Fruit fly (Drosophila melanogaster): Measurements from ENCODE around the gene CG42367.

CG42367 gene

dm6 chr2L:9938631-9939256 lies 8.4 kb downstream of the CG42367 start, which contains the start of the genes Datp and CG4619 (continued):
- TF ChIP-seq CG6254 (GFP tag; optimal IDR thresholded peaks at IDR 0.05) (no peak), CG9932 (GFP tag; IDR thresholded peaks at IDR 0.05) (peak; percentile 85), zen2 (GFP tag; IDR thresholded peaks at IDR 0.05; ENCODE audit: partially characterized antibody) (no peak), CG7372 (GFP tag; IDR thresholded peaks at IDR 0.05) (no peak), HmgZ (tag; optimal IDR thresholded peaks at IDR 0.05) (peak; percentile 87), abd-A (tag; optimal IDR thresholded peaks at IDR 0.05) (no peak), fd3F (GFP tag; optimal IDR thresholded peaks at IDR 0.05) (no peak), D19B (GFP tag; optimal IDR thresholded peaks at IDR 0.05) (no peak), Sry-β (GFP tag; optimal IDR thresholded peaks at IDR 0.05) (peak; percentile 93), Spps (tag; optimal IDR thresholded peaks at IDR 0.05) (no peak), onecut (GFP tag; IDR thresholded peaks at IDR 0.05) (no peak), tio (GFP tag; optimal IDR thresholded peaks at IDR 0.05) (no peak), CoRest (tag; optimal IDR thresholded peaks at IDR 0.05) (peak; percentile 23), CG11723 (GFP tag; optimal IDR thresholded peaks at IDR 0.05) (no peak), wor (GFP tag; IDR thresholded peaks at IDR 0.05) (no peak), CG10274 (GFP tag; optimal IDR thresholded peaks at IDR 0.05) (no peak), Jarid2 (GFP tag; optimal IDR thresholded peaks at IDR 0.05) (peak; percentile 6), Hr39 (optimal IDR thresholded peaks at IDR 0.05) (no peak), Eip74EF (GFP tag; optimal IDR thresholded peaks at IDR 0.05) (no peak), Dll (GFP tag; IDR thresholded peaks at IDR 0.05; ENCODE audit: partially characterized antibody) (no peak), ab (GFP tag; optimal IDR thresholded peaks at IDR 0.05) (no peak), so (GFP tag; IDR thresholded peaks at IDR 0.05) (no peak; the same call in 2 of the 3 replicates), CG16863 (GFP tag; optimal IDR thresholded peaks at IDR 0.05) (no peak), slou (GFP tag; optimal IDR thresholded peaks at IDR 0.05) (no peak), ken (GFP tag; IDR thresholded peaks at IDR 0.05) (peak; percentile 53; the same call in 2 of the 3 replicates), chif (GFP tag; optimal IDR thresholded peaks at IDR 0.05) (peak in 1 of 2 experiments; percentile 16), sr (GFP tag; IDR thresholded peaks at IDR 0.05) (no peak), Poxn (GFP tag; IDR thresholded peaks at IDR 0.05) (no peak), sd (tag; optimal IDR thresholded peaks at IDR 0.05) (no peak), CG6175 (GFP tag; IDR thresholded peaks at IDR 0.05) (no peak), danr (GFP tag; IDR thresholded peaks at IDR 0.05) (no peak), fd64A (GFP tag; optimal IDR thresholded peaks at IDR 0.05) (no peak), Fer3 (tag; optimal IDR thresholded peaks at IDR 0.05) (no peak), Ada2b (GFP tag; IDR thresholded peaks at IDR 0.05) (no peak; the same call in 1 of the 2 replicates), CG14050 (GFP tag; IDR thresholded peaks at IDR 0.05) (no peak; the same call in 2 of the 3 replicates), CG5953 (GFP tag; IDR thresholded peaks at IDR 0.05) (no peak), CG7556 (GFP tag; optimal IDR thresholded peaks at IDR 0.05) (no peak), CG6813 (GFP tag; optimal IDR thresholded peaks at IDR 0.05) (peak; percentile 16), CG34422 (GFP tag; IDR thresholded peaks at IDR 0.05) (peak; percentile 85; the same call in 2 of the 3 replicates), Taf1 (GFP tag; IDR thresholded peaks at IDR 0.05) (peak; percentile 33; the same call in 1 of the 2 replicates), stc (GFP tag; IDR thresholded peaks at IDR 0.05) (no peak), croc (GFP tag; conservative IDR thresholded peaks at IDR 0.05) (peak; percentile 24; the same call in 1 of the 3 replicates), org-1 (GFP tag; optimal IDR thresholded peaks at IDR 0.05) (no peak), peb (GFP tag; IDR thresholded peaks at IDR 0.05) (no peak), fd96Cb (tag; optimal IDR thresholded peaks at IDR 0.05) (no peak), hb (GFP tag; IDR thresholded peaks at IDR 0.05; ENCODE audit: partially characterized antibody) (no peak), gcm (GFP tag; optimal IDR thresholded peaks at IDR 0.05) (no peak), CG9609 (GFP tag; optimal IDR thresholded peaks at IDR 0.05) (peak; percentile 51), CG15479 (GFP tag; optimal IDR thresholded peaks at IDR 0.05) (no peak), zfh2 (GFP tag; optimal IDR thresholded peaks at IDR 0.05) (peak; percentile 77)

Measured in whole organism, embryonic.